Worm (Caenorhabditis elegans): ENCODE results near the gene fkh-7.

DNA sequence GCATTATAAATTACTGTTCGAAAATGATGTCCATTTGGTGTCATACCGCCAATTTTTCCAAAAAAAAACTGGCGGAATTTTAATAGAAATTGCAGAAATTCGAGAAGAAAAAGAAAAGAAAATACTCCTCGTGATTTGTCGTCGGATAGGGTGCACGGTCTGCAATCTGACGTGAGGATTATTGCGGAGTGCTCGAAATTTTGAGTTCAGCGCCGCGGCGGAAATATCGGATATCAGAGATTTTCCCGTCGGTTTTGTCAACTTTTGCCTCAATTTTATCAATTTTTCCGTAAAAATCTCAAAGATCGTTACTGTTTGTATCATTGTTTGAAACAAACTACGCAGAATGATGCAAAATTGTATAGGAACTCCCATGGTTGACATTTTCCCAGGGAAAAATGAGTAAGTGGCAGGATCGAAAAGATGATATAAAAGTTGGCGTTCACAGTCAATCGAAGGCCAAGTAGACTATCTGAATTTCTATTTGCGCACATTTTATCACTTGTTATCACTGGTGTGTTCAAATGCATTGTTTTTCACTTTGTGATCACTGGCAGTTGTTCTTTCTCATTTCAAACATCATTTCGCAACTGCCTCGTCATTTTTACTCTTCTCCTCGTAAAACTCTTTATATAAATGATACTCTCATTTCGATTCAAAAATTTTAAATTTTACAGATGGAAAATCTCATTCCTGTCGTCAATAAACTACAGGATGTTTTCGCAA is 46.5 kb upstream of the fkh-7 start, which contains the start of the genes fem-1 and drp-1:
- no peak for TF ChIP-seq madf-5 (GFP tag; IDR thresholded peaks at IDR 0.05)
- TF ChIP-seq nhr-42 (GFP tag; IDR thresholded peaks at IDR 0.05) = no peak
- TF ChIP-seq nhr-77 (tag; optimal IDR thresholded peaks at IDR 0.05) = no peak

All from whole organism, L4 larva.